Fruit fly (Drosophila melanogaster) whole organism, prepupa: ENCODE results near the gene CG11438.

Experiments
- CG3032 ChIP-seq: fragments of 200-800 bp; optimal IDR thresholded peaks from 2 replicates; lab custom pipeline; 2019; ENCODE audit warnings: missing biosample characterization, mild to moderate bottlenecking, missing genetic modification characterization, moderate library complexity
- CG32006 ChIP-seq: fragments of 200-800 bp; sonication (Bioruptor generic); optimal IDR thresholded peaks from 3 replicates; lab custom pipeline; 2017; ENCODE audit warnings: missing biosample characterization, mild to moderate bottlenecking, missing genetic modification characterization
- CG8319 ChIP-seq: fragments of 200-800 bp; sonication (Bioruptor generic); optimal IDR thresholded peaks from 3 replicates; lab custom pipeline; 2016; ENCODE audit warnings: missing biosample characterization, missing genetic modification characterization
- Eip75B ChIP-seq: fragments of 200-800 bp; sonication (Bioruptor generic); optimal IDR thresholded peaks from 3 replicates; lab custom pipeline; 2016; ENCODE audit warnings: missing biosample characterization, missing genetic modification characterization
- OdsH ChIP-seq: fragments of 200-800 bp; sonication (Bioruptor generic); optimal IDR thresholded peaks from 3 replicates; lab custom pipeline; 2016; ENCODE audit warnings: missing biosample characterization, missing genetic modification characterization
- cyc ChIP-seq: fragments of 200-800 bp; sonication (Bioruptor generic); optimal IDR thresholded peaks from 3 replicates; lab custom pipeline; 2016; ENCODE audit warnings: missing biosample characterization, missing genetic modification characterization
- esn ChIP-seq: fragments of 200-800 bp; sonication (Bioruptor generic); optimal IDR thresholded peaks from 2 replicates; lab custom pipeline; 2016; ENCODE audit warnings: missing biosample characterization, mild to moderate bottlenecking, missing genetic modification characterization, moderate library complexity
- fkh ChIP-seq: fragments of 200-800 bp; sonication (Bioruptor generic); optimal IDR thresholded peaks from 3 replicates; lab custom pipeline; 2017; ENCODE audit warnings: missing biosample characterization, mild to moderate bottlenecking, missing genetic modification characterization, moderate library complexity
- net ChIP-seq: fragments of 200-800 bp; sonication (Bioruptor generic); optimal IDR thresholded peaks from 3 replicates; lab custom pipeline; 2016; ENCODE audit warnings: missing biosample characterization, missing genetic modification characterization

- TF ChIP-seq cyc (no peak), CG8319 (GFP tag; lab: Kevin White, UChicago) (no peak), fkh (GFP tag; lab: Kevin White, UChicago) (no peak), CG3032 (tag; lab: Kevin White, UChicago) (peak; percentile 22), CG32006 (GFP tag; lab: Kevin White, UChicago) (no peak), esn (GFP tag; lab: Kevin White, UChicago) (no peak), OdsH (GFP tag; lab: Kevin White, UChicago) (no peak), net (GFP tag; lab: Kevin White, UChicago) (peak; percentile 17), Eip75B (GFP tag; lab: Kevin White, UChicago) (no peak)
Observed at dm6 chr3L:22420603-22421308, 44.7 kb upstream of the CG11438 start.
